Fruit fly (Drosophila melanogaster) whole organism, adult: Measurements from ENCODE around the gene tal-1A.

ENCODE experiments used
- CG11617 ChIP-seq: fragments of 200-800 bp; sonication (Bioruptor generic); optimal IDR thresholded peaks from 2 replicates; lab custom pipeline; 2017; ENCODE audit warnings: mild to moderate bottlenecking, missing biosample characterization, missing genetic modification reagents, missing genetic modification characterization
- CG14711 ChIP-seq: fragments of 200-800 bp; sonication (Bioruptor generic); optimal IDR thresholded peaks from 2 replicates; lab custom pipeline; 2018; ENCODE audit warnings: missing biosample characterization, mild to moderate bottlenecking, missing genetic modification characterization, moderate library complexity
- Clk ChIP-seq: fragments of 200-800 bp; sonication (Bioruptor generic); optimal IDR thresholded peaks from 2 replicates; lab custom pipeline; 2017; ENCODE audit warnings: missing biosample characterization, missing genetic modification characterization
- Mnt ChIP-seq: fragments of 200-800 bp; sonication (Bioruptor generic); optimal IDR thresholded peaks from 2 replicates; lab custom pipeline; 2016; ENCODE audit warnings: missing biosample characterization, mild to moderate bottlenecking, missing genetic modification characterization
- bab1 ChIP-seq: fragments of 200-800 bp; sonication (Bioruptor generic); optimal IDR thresholded peaks from 3 replicates; lab custom pipeline; 2019; ENCODE audit warnings: missing biosample characterization, mild to moderate bottlenecking, missing genetic modification characterization, moderate library complexity
- cic ChIP-seq: fragments of 200-800 bp; sonication (Bioruptor generic); optimal IDR thresholded peaks from 2 replicates; lab custom pipeline; 2017; ENCODE audit warnings: missing biosample characterization, mild to moderate bottlenecking, missing genetic modification characterization, moderate library complexity
- ovo ChIP-seq: fragments of 200-800 bp; sonication (Bioruptor generic); optimal IDR thresholded peaks from 2 replicates; lab custom pipeline; 2016; ENCODE audit warnings: missing biosample characterization, missing genetic modification characterization
- toe ChIP-seq: fragments of 200-800 bp; sonication (Bioruptor generic); optimal IDR thresholded peaks from 2 replicates; lab custom pipeline; 2016; ENCODE audit warnings: missing biosample characterization, missing genetic modification characterization

- TF ChIP-seq Mnt (GFP tag; lab: Kevin White, UChicago) (peak; percentile 9), Clk (GFP tag; lab: Kevin White, UChicago) (no peak), bab1 (GFP tag; lab: Kevin White, UChicago) (peak; percentile 36), CG14711 (tag; lab: Kevin White, UChicago) (no peak), toe (no peak), ovo (no peak), cic (GFP tag; lab: Kevin White, UChicago) (no peak), CG11617 (GFP tag; lab: Kevin White, UChicago) (no peak)
Observed at dm6 chr3R:13812736-13813250, at the start of gene tal-1A, which contains the start of the genes tal-2A, tal-3A and tal-AA.
